Worm (Caenorhabditis elegans) whole organism, midembryonic: ENCODE data around the gene E04F6.15.
A peak's percentile ranks its signal among the peaks of the same experiment; 100 is the strongest.

Source experiments
- med-1 ChIP-seq: sonication (generic microtip); optimal IDR thresholded peaks from 2 replicates; lab custom pipeline; 2017; ENCODE audit warnings: missing genetic modification characterization, mild to moderate bottlenecking, missing compliant biosample characterization, antibody characterized with exemption, missing genetic modification reagents; ENCODE audit not compliant: insufficient read depth
- ref-1 ChIP-seq: fragments of 200-800 bp; sonication (Bioruptor generic); conservative IDR thresholded peaks from 2 replicates; pipeline ENCODE4 v1.3.6; 2022; ENCODE audit warnings: missing genetic modification reagents, missing genetic modification characterization, missing compliant biosample characterization

DNA sequence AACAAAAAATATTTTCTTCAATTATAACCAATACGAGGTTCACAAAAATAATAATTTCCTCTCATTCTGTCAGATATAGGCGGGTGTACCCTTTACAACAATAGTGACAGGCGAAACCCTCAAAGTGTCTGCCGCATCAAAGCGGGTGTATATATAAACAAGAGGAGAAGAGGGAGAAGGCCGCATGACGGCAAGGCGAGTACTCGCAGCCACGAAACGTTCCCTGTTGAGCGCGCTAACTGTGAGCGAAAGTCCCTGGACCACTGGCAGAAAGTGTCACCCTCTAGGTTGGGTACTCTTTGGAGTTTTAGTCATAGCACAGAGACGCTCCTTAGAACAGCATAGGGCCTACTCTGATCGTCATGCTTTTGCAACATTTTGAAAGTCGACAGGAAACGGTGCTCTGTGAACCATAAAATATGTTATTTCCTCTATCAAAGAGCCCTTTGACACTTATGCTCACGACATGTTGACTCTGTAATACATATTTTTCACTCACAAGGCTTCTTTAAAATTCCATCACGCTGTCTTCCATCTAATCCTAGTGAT is 10.0 kb downstream of the E04F6.15 start, which contains the start of gene pcrg-1:
- TF ChIP-seq ref-1 (GFP tag; lab: Robert Waterston, UW) (peak; percentile 82), med-1 (peak; percentile 61)
